Fruit fly (Drosophila melanogaster) whole organism, embryonic: ENCODE results near the gene jim.

Source experiments
- Aef1 ChIP-seq: fragments of 200-800 bp; sonication (Bioruptor generic); IDR thresholded peaks from 3 replicates; pipeline ENCODE4 v1.3.6; 2022; ENCODE audit warnings: missing biosample characterization, missing genetic modification characterization
- CG11560 ChIP-seq: fragments of 200-800 bp; sonication (Bioruptor generic); IDR thresholded peaks from 3 replicates; pipeline ENCODE4 v1.3.6; 2022; ENCODE audit warnings: missing biosample characterization, missing genetic modification characterization
- CG15073 ChIP-seq: fragments of 200-800 bp; sonication (Bioruptor generic); optimal IDR thresholded peaks from 2 replicates; lab custom pipeline; 2016; ENCODE audit warnings: missing biosample characterization, missing genetic modification characterization
- CG15514 ChIP-seq: fragments of 200-800 bp; sonication (Bioruptor generic); optimal IDR thresholded peaks from 3 replicates; lab custom pipeline; 2017; ENCODE audit warnings: missing biosample characterization, missing genetic modification characterization, mild to moderate bottlenecking, moderate library complexity, missing genetic modification reagents
- CG1602 ChIP-seq: fragments of 200-800 bp; sonication (Bioruptor generic); optimal IDR thresholded peaks from 3 replicates; lab custom pipeline; 2016; ENCODE audit warnings: missing biosample characterization, missing genetic modification characterization
- CG31224 ChIP-seq: fragments of 200-800 bp; sonication (Bioruptor generic); IDR thresholded peaks from 2 replicates; pipeline ENCODE4 v1.3.6; 2022; ENCODE audit warnings: missing biosample characterization, missing genetic modification characterization
- CG42726 ChIP-seq: fragments of 200-800 bp; sonication (Bioruptor generic); IDR thresholded peaks from 2 replicates; pipeline ENCODE4 v1.3.6; 2022; ENCODE audit warnings: missing biosample characterization, missing genetic modification characterization; ENCODE audit not compliant: partially characterized antibody
- CG4328 ChIP-seq: fragments of 200-800 bp; sonication (Bioruptor generic); optimal IDR thresholded peaks from 3 replicates; lab custom pipeline; 2017; ENCODE audit warnings: missing biosample characterization, missing genetic modification reagents, missing genetic modification characterization
- CG4360 ChIP-seq: fragments of 200-800 bp; sonication (Bioruptor generic); IDR thresholded peaks from 2 replicates; pipeline ENCODE4 v1.3.6; 2022; ENCODE audit warnings: missing biosample characterization, missing genetic modification characterization
- CG8924 ChIP-seq: fragments of 200-800 bp; optimal IDR thresholded peaks from 3 replicates; lab custom pipeline; 2019; ENCODE audit warnings: missing biosample characterization, mild to moderate bottlenecking, missing genetic modification characterization, moderate library complexity
- Dek ChIP-seq: fragments of 200-800 bp; sonication (Bioruptor generic); optimal IDR thresholded peaks from 3 replicates; lab custom pipeline; 2019; ENCODE audit warnings: missing biosample characterization, mild to moderate bottlenecking, missing genetic modification characterization, moderate library complexity
- Dp ChIP-seq: fragments of 200-800 bp; sonication (Bioruptor generic); optimal IDR thresholded peaks from 2 replicates; lab custom pipeline; 2018; ENCODE audit warnings: missing biosample characterization, mild to moderate bottlenecking, missing genetic modification characterization, moderate library complexity
- Fer2 ChIP-seq: fragments of 200-800 bp; sonication (Bioruptor generic); optimal IDR thresholded peaks from 2 replicates; lab custom pipeline; 2018; ENCODE audit warnings: missing biosample characterization, mild to moderate bottlenecking, missing genetic modification characterization, moderate library complexity
- HHEX ChIP-seq: fragments of 200-800 bp; sonication (Bioruptor generic); optimal IDR thresholded peaks from 3 replicates; lab custom pipeline; 2017; ENCODE audit warnings: missing biosample characterization, mild to moderate bottlenecking, missing genetic modification characterization, missing genetic modification reagents
- Jarid2 ChIP-seq: fragments of 200-800 bp; sonication (Bioruptor generic); optimal IDR thresholded peaks from 3 replicates; lab custom pipeline; 2017; ENCODE audit warnings: mild to moderate bottlenecking, missing biosample characterization, missing genetic modification reagents, missing genetic modification characterization
- Kr ChIP-seq: fragments of 200-800 bp; sonication (Bioruptor generic); optimal IDR thresholded peaks from 2 replicates; lab custom pipeline; 2017; ENCODE audit warnings: missing biosample characterization, mild to moderate bottlenecking, missing genetic modification characterization
- Mad ChIP-seq: fragments of 200-800 bp; sonication (Bioruptor generic); optimal IDR thresholded peaks from 2 replicates; lab custom pipeline; 2016; ENCODE audit warnings: missing biosample characterization, missing genetic modification characterization
- Poxn ChIP-seq: fragments of 200-800 bp; sonication (Bioruptor generic); IDR thresholded peaks from 2 replicates; pipeline ENCODE4 v1.3.6; 2022; ENCODE audit warnings: missing biosample characterization, missing genetic modification characterization
- Sry-β ChIP-seq: fragments of 200-800 bp; sonication (Bioruptor generic); optimal IDR thresholded peaks from 2 replicates; lab custom pipeline; 2018; ENCODE audit warnings: missing biosample characterization, mild to moderate bottlenecking, missing genetic modification characterization, moderate library complexity
- Sry-δ ChIP-seq: fragments of 200-800 bp; sonication (Bioruptor generic); optimal IDR thresholded peaks from 2 replicates; lab custom pipeline; 2016; ENCODE audit warnings: missing biosample characterization, missing genetic modification characterization
- Stat92E ChIP-seq, 3 experiments: fragments of >200 bp in 2 of 3; fragments of 200-800 bp in 1 of 3; sonication (Bioruptor generic) in 1 of 3; optimal IDR thresholded peaks; 2 replicates each; lab custom pipeline; 2017 to 2019; ENCODE audit warnings: missing biosample characterization in 3 of 3, missing genetic modification characterization in 3 of 3, mild to moderate bottlenecking in 1 of 3, moderate library complexity in 1 of 3
- ab ChIP-seq: fragments of 200-800 bp; sonication (Bioruptor generic); optimal IDR thresholded peaks from 2 replicates; lab custom pipeline; 2016; ENCODE audit warnings: missing biosample characterization, missing genetic modification characterization
- amos ChIP-seq: fragments of 200-800 bp; sonication (Bioruptor generic); IDR thresholded peaks from 2 replicates; pipeline ENCODE4 v1.3.6; 2022; ENCODE audit warnings: missing biosample characterization, missing genetic modification characterization; ENCODE audit not compliant: partially characterized antibody
- bsh ChIP-seq, 2 experiments: fragments of 200-800 bp; sonication (Bioruptor generic); optimal IDR thresholded peaks; 2 replicates each; lab custom pipeline; 2017 to 2018; ENCODE audit warnings: mild to moderate bottlenecking in 2 of 2, missing biosample characterization in 2 of 2, missing genetic modification characterization in 2 of 2, moderate library complexity in 1 of 2
- crc ChIP-seq: fragments of 200-800 bp; sonication (Bioruptor generic); optimal IDR thresholded peaks from 2 replicates; lab custom pipeline; 2016; ENCODE audit warnings: missing biosample characterization, missing genetic modification characterization
- danr ChIP-seq: fragments of 200-800 bp; sonication (Bioruptor generic); IDR thresholded peaks from 2 replicates; pipeline ENCODE4 v1.3.6; 2022; ENCODE audit warnings: missing biosample characterization, missing genetic modification characterization
- ems ChIP-seq: fragments of 200-800 bp; sonication (Bioruptor generic); optimal IDR thresholded peaks from 3 replicates; lab custom pipeline; 2016; ENCODE audit warnings: missing biosample characterization, missing genetic modification characterization
- ewg ChIP-seq: fragments of 200-800 bp; sonication (Bioruptor generic); optimal IDR thresholded peaks from 3 replicates; lab custom pipeline; 2017; ENCODE audit warnings: mild to moderate bottlenecking, missing biosample characterization, missing genetic modification reagents, missing genetic modification characterization
- gcm2 ChIP-seq: fragments of 200-800 bp; sonication (Bioruptor generic); optimal IDR thresholded peaks from 2 replicates; lab custom pipeline; 2016; ENCODE audit warnings: missing biosample characterization, missing genetic modification characterization
- hkb ChIP-seq, 2 experiments: fragments of 200-800 bp in 1 of 2; fragments of >200 bp in 1 of 2; sonication (Bioruptor generic) in 1 of 2; IDR thresholded peaks in 1 of 2; optimal IDR thresholded peaks in 1 of 2; 2 replicates each; pipeline versions ENCODE4 v1.3.6 to Lab custom; 2017 to 2022; ENCODE audit warnings: missing biosample characterization in 1 of 2, missing genetic modification characterization in 1 of 2
- inv ChIP-seq: fragments of 200-800 bp; sonication (Bioruptor generic); IDR thresholded peaks from 2 replicates; pipeline ENCODE4 v1.3.6; 2022; ENCODE audit warnings: missing biosample characterization, missing genetic modification characterization; ENCODE audit not compliant: partially characterized antibody
- knrl ChIP-seq: fragments of 200-800 bp; sonication (Bioruptor generic); IDR thresholded peaks from 3 replicates; pipeline ENCODE4 v1.3.6; 2022; ENCODE audit warnings: missing biosample characterization, missing genetic modification characterization; ENCODE audit not compliant: partially characterized antibody
- maf-S ChIP-seq: fragments of 200-800 bp; sonication (Bioruptor generic); optimal IDR thresholded peaks from 2 replicates; lab custom pipeline; 2016; ENCODE audit warnings: missing biosample characterization, missing genetic modification characterization
- org-1 ChIP-seq: fragments of 200-800 bp; sonication (Bioruptor generic); optimal IDR thresholded peaks from 2 replicates; lab custom pipeline; 2017; ENCODE audit warnings: missing biosample characterization, missing genetic modification characterization
- peb ChIP-seq: fragments of 200-800 bp; sonication (Bioruptor generic); IDR thresholded peaks from 2 replicates; pipeline ENCODE4 v1.3.6; 2022; ENCODE audit warnings: missing biosample characterization, missing genetic modification characterization
- rib ChIP-seq: fragments of 200-800 bp; sonication (Bioruptor generic); IDR thresholded peaks from 2 replicates; pipeline ENCODE4 v1.3.6; 2022; ENCODE audit warnings: missing biosample characterization, missing genetic modification characterization
- sc ChIP-seq, 3 experiments: fragments of >200 bp in 2 of 3; fragments of 200-800 bp in 1 of 3; sonication (Bioruptor generic) in 1 of 3; optimal IDR thresholded peaks; 2 replicates in 2 of 3; 3 replicates in 1 of 3; lab custom pipeline; 2017; ENCODE audit warnings: mild to moderate bottlenecking in 1 of 3, missing biosample characterization in 1 of 3, missing genetic modification characterization in 1 of 3, missing genetic modification reagents in 1 of 3
- scrt ChIP-seq: fragments of 200-800 bp; sonication (Bioruptor generic); optimal IDR thresholded peaks from 2 replicates; lab custom pipeline; 2018; ENCODE audit warnings: missing biosample characterization, mild to moderate bottlenecking, missing genetic modification characterization, moderate library complexity
- sd ChIP-seq: fragments of 200-800 bp; sonication (Bioruptor generic); optimal IDR thresholded peaks from 3 replicates; lab custom pipeline; 2018; ENCODE audit warnings: missing biosample characterization, mild to moderate bottlenecking, missing genetic modification characterization, moderate library complexity
- sens ChIP-seq: fragments of 200-800 bp; sonication (Bioruptor generic); peaks from one replicate; lab custom pipeline; 2016; ENCODE audit warnings: missing biosample characterization, missing genetic modification characterization
- shn ChIP-seq: fragments of 200-800 bp; sonication (Bioruptor generic); optimal IDR thresholded peaks from 3 replicates; lab custom pipeline; 2016; ENCODE audit warnings: missing biosample characterization, missing genetic modification characterization
- sisA ChIP-seq: fragments of 200-800 bp; sonication (Bioruptor generic); IDR thresholded peaks from 2 replicates; pipeline ENCODE4 v1.3.6; 2022; ENCODE audit warnings: missing biosample characterization, missing genetic modification characterization
- tio ChIP-seq: fragments of 200-800 bp; sonication (Bioruptor generic); optimal IDR thresholded peaks from 2 replicates; lab custom pipeline; 2017; ENCODE audit warnings: missing biosample characterization, missing genetic modification characterization, inconsistent platforms
- twi ChIP-seq: fragments of 200-800 bp; optimal IDR thresholded peaks from 2 replicates; lab custom pipeline; 2019; ENCODE audit warnings: missing biosample characterization, mild to moderate bottlenecking, missing genetic modification characterization, moderate library complexity
- wdn ChIP-seq: fragments of 200-800 bp; sonication (Bioruptor generic); IDR thresholded peaks from 2 replicates; pipeline ENCODE4 v1.3.6; 2022; ENCODE audit warnings: missing biosample characterization, missing genetic modification characterization
- wek ChIP-seq: fragments of 200-800 bp; sonication (Bioruptor generic); optimal IDR thresholded peaks from 3 replicates; lab custom pipeline; 2018; ENCODE audit warnings: missing biosample characterization, mild to moderate bottlenecking, missing genetic modification characterization, moderate library complexity
- wor ChIP-seq: fragments of 200-800 bp; sonication (Bioruptor generic); IDR thresholded peaks from 2 replicates; pipeline ENCODE4 v1.3.6; 2022; ENCODE audit warnings: missing biosample characterization, missing genetic modification characterization
- zen ChIP-seq: fragments of 200-800 bp; sonication (Bioruptor generic); optimal IDR thresholded peaks from 3 replicates; lab custom pipeline; 2018; ENCODE audit warnings: missing biosample characterization, mild to moderate bottlenecking, missing genetic modification characterization, moderate library complexity

The jim gene

DNA sequence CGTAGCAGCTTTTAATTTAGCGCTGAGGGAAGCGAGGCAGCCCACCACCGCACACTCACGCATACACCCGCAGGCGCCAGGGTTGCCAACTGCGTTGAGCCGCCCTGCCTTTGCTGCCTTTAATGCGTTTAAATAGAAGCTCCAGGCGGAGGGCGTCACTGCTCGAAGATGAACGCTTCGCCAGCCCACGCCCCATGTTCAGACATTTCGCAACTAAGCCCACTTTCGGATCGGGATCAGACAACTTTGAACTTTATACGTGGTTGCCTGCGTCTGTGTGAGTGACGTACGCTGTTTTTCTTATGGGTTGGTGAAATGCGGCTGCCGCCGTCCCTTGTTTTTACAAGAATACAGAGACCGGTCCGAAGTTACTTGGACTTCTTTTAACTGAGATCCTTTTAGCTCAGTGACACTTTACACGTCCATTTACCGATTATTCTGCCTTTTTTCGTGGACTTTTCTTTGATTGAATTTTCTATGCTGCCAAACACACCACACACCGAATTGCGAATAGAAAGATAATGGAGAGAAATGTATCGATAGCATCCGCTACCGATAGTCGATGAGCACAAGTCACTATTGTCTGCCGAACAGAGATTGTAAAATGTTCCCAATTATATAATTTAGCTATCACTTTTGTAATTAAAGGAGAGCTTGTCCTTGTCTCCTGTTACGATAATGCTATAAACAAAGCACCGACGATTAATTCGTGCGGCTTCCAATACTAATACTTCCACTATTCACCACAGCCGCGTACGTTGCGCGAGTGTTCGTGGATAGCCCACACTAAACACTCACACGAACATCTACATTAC, 36.2 kb upstream of the jim start (continued):
- no peak for TF ChIP-seq zen (tag; lab: Kevin White, UChicago)
- TF ChIP-seq Mad (GFP tag; lab: Kevin White, UChicago), result no peak
- no peak for TF ChIP-seq Sry-δ
- TF ChIP-seq Stat92E (GFP tag; optimal IDR thresholded peaks at IDR 0.05; lab: Kevin White, UChicago), result no peak
- TF ChIP-seq tio (GFP tag; lab: Kevin White, UChicago), result no peak
- TF ChIP-seq Fer2 (tag; lab: Kevin White, UChicago), result no peak
- no peak for TF ChIP-seq ewg (GFP tag; lab: Kevin White, UChicago)
- TF ChIP-seq knrl (GFP tag; lab: Robert Waterston, UW), result peak; percentile 67; the same call in 2 of the 3 replicates
- TF ChIP-seq Poxn, result no peak
- peak; percentile 59 for TF ChIP-seq inv (GFP tag; lab: Robert Waterston, UW)
- no peak for TF ChIP-seq CG1602 (GFP tag; lab: Kevin White, UChicago)
- 0 out of 2 replicates have a peak, but pooled peaks have one; percentile 16 for TF ChIP-seq rib (GFP tag; lab: Robert Waterston, UW)
- no peak for TF ChIP-seq Jarid2 (GFP tag; lab: Kevin White, UChicago)
- TF ChIP-seq amos (GFP tag; lab: Robert Waterston, UW), result peak; percentile 74
- TF ChIP-seq ab (GFP tag; lab: Kevin White, UChicago), result no peak
- no peak for TF ChIP-seq org-1
- TF ChIP-seq Dek, result no peak
- TF ChIP-seq CG15514, result peak; percentile 11
- TF ChIP-seq Aef1 (GFP tag; lab: Robert Waterston, UW), result no peak
- no peak for TF ChIP-seq CG31224 (GFP tag; lab: Robert Waterston, UW)
- no peak for TF ChIP-seq sisA (GFP tag; lab: Robert Waterston, UW)
- no peak for TF ChIP-seq twi (tag; lab: Kevin White, UChicago)
- no peak for TF ChIP-seq wek (GFP tag; lab: Kevin White, UChicago)
- no peak for TF ChIP-seq hkb (optimal IDR thresholded peaks at IDR 0.05; lab: Kevin White, UChicago)
- TF ChIP-seq hkb (GFP tag; IDR thresholded peaks at IDR 0.05; lab: Robert Waterston, UW), result no peak
- TF ChIP-seq peb (GFP tag; lab: Robert Waterston, UW), result no peak
- TF ChIP-seq CG8924, result no peak
- TF ChIP-seq CG4360 (GFP tag; lab: Robert Waterston, UW), result no peak
- TF ChIP-seq danr, result no peak
- no peak for TF ChIP-seq scrt (GFP tag; lab: Kevin White, UChicago)
- no peak for TF ChIP-seq CG15073 (GFP tag; lab: Kevin White, UChicago)
- TF ChIP-seq sc (optimal IDR thresholded peaks at IDR 0.05; lab: Kevin White, UChicago), result no peak
- no peak for TF ChIP-seq sc (GFP tag; optimal IDR thresholded peaks at IDR 0.05; lab: Kevin White, UChicago)
- TF ChIP-seq wor (GFP tag; lab: Robert Waterston, UW), result no peak
- TF ChIP-seq wdn (GFP tag; lab: Robert Waterston, UW), result 0 out of 2 replicates have a peak, but pooled peaks have one; percentile 12
- TF ChIP-seq Dp (GFP tag; lab: Kevin White, UChicago), result no peak
- TF ChIP-seq shn (GFP tag; lab: Kevin White, UChicago), result no peak
- TF ChIP-seq sens, result peak; percentile 81
- TF ChIP-seq Sry-β (GFP tag; lab: Kevin White, UChicago), result no peak
- no peak for TF ChIP-seq HHEX
- TF ChIP-seq gcm2, result no peak
- no peak for TF ChIP-seq ems
- TF ChIP-seq CG4328 (GFP tag; lab: Kevin White, UChicago), result no peak
- TF ChIP-seq bsh (GFP tag; optimal IDR thresholded peaks at IDR 0.05; lab: Kevin White, UChicago), result no peak
- no peak for TF ChIP-seq Kr (GFP tag; lab: Kevin White, UChicago)
- no peak for TF ChIP-seq CG11560 (tag; lab: Robert Waterston, UW)
- no peak for TF ChIP-seq maf-S (GFP tag; lab: Kevin White, UChicago)
- TF ChIP-seq sd, result no peak
- 0 out of 2 replicates have a peak, but pooled peaks have one; percentile 27 for TF ChIP-seq CG42726 (GFP tag; lab: Robert Waterston, UW)
- no peak for TF ChIP-seq crc
